Fruit fly (Drosophila melanogaster): ENCODE measurements around the gene CG13926.

- peak; percentile 97 for TF ChIP-seq achi (GFP tag; optimal IDR thresholded peaks at IDR 0.05)
- TF ChIP-seq spab (GFP tag; optimal IDR thresholded peaks at IDR 0.05): peak; percentile 89
- TF ChIP-seq CG7368 (GFP tag; optimal IDR thresholded peaks at IDR 0.05): peak; percentile 91
- TF ChIP-seq cyc (GFP tag; optimal IDR thresholded peaks at IDR 0.05): peak; percentile 96
- peak; percentile 98 for TF ChIP-seq pdm3 (GFP tag; optimal IDR thresholded peaks at IDR 0.05)
- TF ChIP-seq Eip78C (GFP tag): peak; percentile 100
- peak; percentile 96 for TF ChIP-seq Gug (GFP tag; IDR thresholded peaks at IDR 0.05)
These were observed 27.1 kb upstream of the CG13926 start, which contains the start of the genes alphaCOP and CG13919 for dm6 chr3L:1644920-1645567.
